Worm (Caenorhabditis elegans): ENCODE measurements around the gene fip-7.

ce11 chrIV:16643782-16644181 lies 17.8 kb downstream of the fip-7 start:
- TF ChIP-seq nhr-25 (tag; optimal IDR thresholded peaks at IDR 0.05) (no peak), nhr-76 (tag; optimal IDR thresholded peaks at IDR 0.05) (no peak), skn-1 (tag; optimal IDR thresholded peaks at IDR 0.05) (no peak), aly-2 (tag; optimal IDR thresholded peaks at IDR 0.05) (no peak), elt-2 (tag; optimal IDR thresholded peaks at IDR 0.05) (no peak), pqm-1 (tag; optimal IDR thresholded peaks at IDR 0.05) (no peak)

Measured in whole organism, L3 larva.